Fruit fly (Drosophila melanogaster): Measurements from ENCODE around the gene Wnt4.

Wnt4 gene

dm6 chr2L:7240311-7240710, 36.7 kb downstream of the Wnt4 start:
- TF ChIP-seq exex (tag; optimal IDR thresholded peaks at IDR 0.05) (peak; percentile 99), knrl (GFP tag; IDR thresholded peaks at IDR 0.05; ENCODE audit: partially characterized antibody) (no peak), CG11696 (GFP tag; IDR thresholded peaks at IDR 0.05) (peak; percentile 29; the same call in 1 of the 2 replicates), CG12769 (tag; optimal IDR thresholded peaks at IDR 0.05) (peak; percentile 40), dmrt11E (tag; optimal IDR thresholded peaks at IDR 0.05) (no peak), CG2712 (tag; optimal IDR thresholded peaks at IDR 0.05) (no peak), CG13296 (GFP tag; optimal IDR thresholded peaks at IDR 0.05) (no peak), Bgb (GFP tag; IDR thresholded peaks at IDR 0.05; ENCODE audit: partially characterized antibody) (peak; percentile 36; the same call in 1 of the 2 replicates), CG17361 (GFP tag; IDR thresholded peaks at IDR 0.05) (no peak), CG4424 (GFP tag; optimal IDR thresholded peaks at IDR 0.05) (no peak), CG10543 (GFP tag; optimal IDR thresholded peaks at IDR 0.05) (peak; percentile 16), Atf6 (GFP tag; IDR thresholded peaks at IDR 0.05) (0 out of 2 replicates have a peak, but pooled peaks have one; percentile 30), CG18011 (GFP tag; optimal IDR thresholded peaks at IDR 0.05) (no peak), amos (GFP tag; IDR thresholded peaks at IDR 0.05; ENCODE audit: partially characterized antibody) (peak; percentile 25; the same call in 1 of the 2 replicates), CG4854 (GFP tag; optimal IDR thresholded peaks at IDR 0.05) (no peak), CG33557 (GFP tag; optimal IDR thresholded peaks at IDR 0.05) (no peak), Ets65A (GFP tag) (no peak), chif (GFP tag; optimal IDR thresholded peaks at IDR 0.05) (no peak), ssp (GFP tag; IDR thresholded peaks at IDR 0.05) (no peak), CG7928 (GFP tag; optimal IDR thresholded peaks at IDR 0.05) (no peak), nom (GFP tag; optimal IDR thresholded peaks at IDR 0.05) (no peak), pb (GFP tag; optimal IDR thresholded peaks at IDR 0.05) (no peak), CG9609 (GFP tag; optimal IDR thresholded peaks at IDR 0.05) (no peak), sob (GFP tag; IDR thresholded peaks at IDR 0.05) (0 out of 2 replicates have a peak, but pooled peaks have one; percentile 21), mirr (GFP tag; optimal IDR thresholded peaks at IDR 0.05) (peak; percentile 77), Doc2 (GFP tag; IDR thresholded peaks at IDR 0.05) (no peak), CG17829 (tag; optimal IDR thresholded peaks at IDR 0.05) (no peak), Sox102F (GFP tag; optimal IDR thresholded peaks at IDR 0.05) (no peak), emc (GFP tag; optimal IDR thresholded peaks at IDR 0.05) (no peak), ftz-f1 (GFP tag; optimal IDR thresholded peaks at IDR 0.05) (no peak), p53 (GFP tag; optimal IDR thresholded peaks at IDR 0.05) (no peak), NfI (GFP tag; optimal IDR thresholded peaks at IDR 0.05) (no peak), Hey (tag; optimal IDR thresholded peaks at IDR 0.05) (peak; percentile 9), Sox100B (GFP tag; optimal IDR thresholded peaks at IDR 0.05) (no peak), caup (GFP tag; optimal IDR thresholded peaks at IDR 0.05; ENCODE audit: severe bottlenecking) (no peak), CG2875 (GFP tag; optimal IDR thresholded peaks at IDR 0.05) (no peak), zfh1 (GFP tag; IDR thresholded peaks at IDR 0.05) (0 out of 3 replicates have a peak, but pooled peaks have one; percentile 29), CG12299 (tag; optimal IDR thresholded peaks at IDR 0.05) (no peak), HLHmδ (GFP tag; optimal IDR thresholded peaks at IDR 0.05) (no peak), ham (GFP tag; IDR thresholded peaks at IDR 0.05) (no peak), Mes4 (GFP tag; optimal IDR thresholded peaks at IDR 0.05) (no peak), CG10431 (GFP tag; optimal IDR thresholded peaks at IDR 0.05) (no peak), Med (GFP tag) (peak; percentile 62), Hand (GFP tag; optimal IDR thresholded peaks at IDR 0.05) (no peak), CG6854 (GFP tag; optimal IDR thresholded peaks at IDR 0.05) (no peak), CG4360 (GFP tag; IDR thresholded peaks at IDR 0.05) (no peak), CG34422 (GFP tag; IDR thresholded peaks at IDR 0.05) (0 out of 3 replicates have a peak, but pooled peaks have one; percentile 37), CG14710 (tag; optimal IDR thresholded peaks at IDR 0.05) (no peak), CG13287 (GFP tag; IDR thresholded peaks at IDR 0.05; ENCODE audit: partially characterized antibody) (peak; percentile 28; the same call in 1 of the 2 replicates), stc (GFP tag; IDR thresholded peaks at IDR 0.05) (no peak)

Measured in whole organism, embryonic.